Fruit fly (Drosophila melanogaster) whole organism, adult: Measurements from ENCODE around the gene IFT57.

Experiments used
- CG11617 ChIP-seq: fragments of 200-800 bp; sonication (Bioruptor generic); optimal IDR thresholded peaks from 2 replicates; lab custom pipeline; 2017; ENCODE audit warnings: mild to moderate bottlenecking, missing biosample characterization, missing genetic modification reagents, missing genetic modification characterization
- CG12768 ChIP-seq: fragments of 200-800 bp; sonication (Bioruptor generic); optimal IDR thresholded peaks from 2 replicates; lab custom pipeline; 2017; ENCODE audit warnings: missing biosample characterization, missing genetic modification characterization, mild to moderate bottlenecking, moderate library complexity, missing genetic modification reagents
- CG14711 ChIP-seq: fragments of 200-800 bp; sonication (Bioruptor generic); optimal IDR thresholded peaks from 2 replicates; lab custom pipeline; 2018; ENCODE audit warnings: missing biosample characterization, mild to moderate bottlenecking, missing genetic modification characterization, moderate library complexity
- CG1620 ChIP-seq: fragments of 200-800 bp; sonication (Bioruptor generic); optimal IDR thresholded peaks from 2 replicates; lab custom pipeline; 2016; ENCODE audit warnings: missing biosample characterization, missing genetic modification characterization
- CG33017 ChIP-seq: fragments of 200-800 bp; sonication (Bioruptor generic); optimal IDR thresholded peaks from 2 replicates; lab custom pipeline; 2018; ENCODE audit warnings: missing biosample characterization, mild to moderate bottlenecking, missing genetic modification characterization, moderate library complexity
- CG5204 ChIP-seq: fragments of 200-800 bp; sonication (Bioruptor generic); optimal IDR thresholded peaks from 2 replicates; lab custom pipeline; 2016; ENCODE audit warnings: missing biosample characterization, missing genetic modification characterization
- CG7045 ChIP-seq: fragments of 200-800 bp; sonication (Bioruptor generic); optimal IDR thresholded peaks from 2 replicates; lab custom pipeline; 2017; ENCODE audit warnings: missing biosample characterization, mild to moderate bottlenecking, missing genetic modification characterization
- CG7101 ChIP-seq: fragments of 200-800 bp; sonication (Bioruptor generic); optimal IDR thresholded peaks from 2 replicates; lab custom pipeline; 2018; ENCODE audit warnings: missing biosample characterization, mild to moderate bottlenecking, missing genetic modification characterization, moderate library complexity
- Clk ChIP-seq: fragments of 200-800 bp; sonication (Bioruptor generic); optimal IDR thresholded peaks from 2 replicates; lab custom pipeline; 2017; ENCODE audit warnings: missing biosample characterization, missing genetic modification characterization
- Crg-1 ChIP-seq: fragments of 200-800 bp; sonication (Bioruptor generic); optimal IDR thresholded peaks from 2 replicates; lab custom pipeline; 2016; ENCODE audit warnings: missing biosample characterization, missing genetic modification characterization
- Hr96 ChIP-seq: fragments of 200-800 bp; sonication (Bioruptor generic); optimal IDR thresholded peaks from 2 replicates; lab custom pipeline; 2016; ENCODE audit warnings: missing biosample characterization, missing genetic modification characterization
- Mnt ChIP-seq: fragments of 200-800 bp; sonication (Bioruptor generic); optimal IDR thresholded peaks from 2 replicates; lab custom pipeline; 2016; ENCODE audit warnings: missing biosample characterization, mild to moderate bottlenecking, missing genetic modification characterization
- bab1 ChIP-seq: fragments of 200-800 bp; sonication (Bioruptor generic); optimal IDR thresholded peaks from 3 replicates; lab custom pipeline; 2019; ENCODE audit warnings: missing biosample characterization, mild to moderate bottlenecking, missing genetic modification characterization, moderate library complexity
- cic ChIP-seq: fragments of 200-800 bp; sonication (Bioruptor generic); optimal IDR thresholded peaks from 2 replicates; lab custom pipeline; 2017; ENCODE audit warnings: missing biosample characterization, mild to moderate bottlenecking, missing genetic modification characterization, moderate library complexity
- cnc ChIP-seq, 2 experiments: fragments of >200 bp; optimal IDR thresholded peaks; 2 replicates each; lab custom pipeline; 2017
- kay ChIP-seq: fragments of 200-800 bp; sonication (Bioruptor generic); peaks from one replicate; lab custom pipeline; 2016; ENCODE audit warnings: missing biosample characterization, missing genetic modification characterization, borderline replicate concordance
- ovo ChIP-seq: fragments of 200-800 bp; sonication (Bioruptor generic); optimal IDR thresholded peaks from 2 replicates; lab custom pipeline; 2016; ENCODE audit warnings: missing biosample characterization, missing genetic modification characterization
- pad ChIP-seq: fragments of 200-800 bp; sonication (Bioruptor generic); optimal IDR thresholded peaks from 3 replicates; lab custom pipeline; 2017; ENCODE audit warnings: missing biosample characterization, missing genetic modification characterization, mild to moderate bottlenecking, moderate library complexity, missing genetic modification reagents
- tj ChIP-seq: fragments of 200-800 bp; sonication (Bioruptor generic); optimal IDR thresholded peaks from 3 replicates; lab custom pipeline; 2017; ENCODE audit warnings: missing biosample characterization, mild to moderate bottlenecking, missing genetic modification characterization, moderate library complexity
- toe ChIP-seq: fragments of 200-800 bp; sonication (Bioruptor generic); optimal IDR thresholded peaks from 2 replicates; lab custom pipeline; 2016; ENCODE audit warnings: missing biosample characterization, missing genetic modification characterization

Gene IFT57

DNA sequence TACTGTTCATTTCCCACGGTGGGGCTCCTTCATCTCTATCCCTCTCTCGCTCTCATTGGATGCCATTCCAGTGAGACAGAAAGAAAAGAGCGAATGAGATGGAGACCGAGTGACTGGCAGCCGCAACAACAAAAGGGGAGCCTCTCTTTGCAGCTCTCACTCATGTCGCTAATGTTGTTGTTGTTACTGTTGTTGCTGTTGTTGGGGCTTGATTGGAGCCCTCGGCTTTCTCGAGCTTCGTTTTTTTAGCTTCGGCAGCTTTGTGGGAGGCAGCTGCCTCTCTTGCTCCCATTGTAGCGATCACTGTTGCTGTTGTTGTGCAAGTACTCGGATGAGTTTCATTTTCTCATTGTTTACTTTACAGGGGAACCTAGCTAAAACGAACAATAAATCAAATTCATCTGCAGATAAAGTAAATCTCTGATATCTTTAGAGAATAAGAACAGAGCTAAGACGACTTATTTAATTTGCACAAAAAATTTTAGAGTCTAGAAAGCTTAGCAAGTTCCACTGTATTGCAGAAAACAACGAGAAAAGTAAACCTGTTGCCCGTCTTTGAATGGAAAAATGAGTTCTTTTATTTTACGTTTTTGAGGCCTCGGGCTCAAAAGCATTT is 3.7 kb downstream of the IFT57 start:
- TF ChIP-seq CG7101, result no peak

dm6 chr2L:3538564-3539411 is 8.2 kb downstream of the IFT57 start, which contains the start of gene drm:
drm (plus strand) TSS chr2L:3539247.
- TF ChIP-seq bab1 (GFP tag; lab: Kevin White, UChicago), result no peak
- no peak for TF ChIP-seq Hr96 (GFP tag; lab: Kevin White, UChicago)
- peak; percentile 40 for TF ChIP-seq ovo (GFP tag; lab: Kevin White, UChicago)
- no peak for TF ChIP-seq Crg-1 (GFP tag; lab: Kevin White, UChicago)
- TF ChIP-seq pad (GFP tag; lab: Kevin White, UChicago), result peak; percentile 86

dm6 chr2L:3539412-3539743 is 8.8 kb downstream of the IFT57 start:
- TF ChIP-seq toe (GFP tag; lab: Kevin White, UChicago), result no peak
- no peak for TF ChIP-seq CG1620 (GFP tag; lab: Kevin White, UChicago)
- TF ChIP-seq CG14711 (tag; lab: Kevin White, UChicago), result no peak
- TF ChIP-seq CG11617, result no peak
- no peak for TF ChIP-seq CG33017 (tag; lab: Kevin White, UChicago)
- TF ChIP-seq kay, result no peak
- no peak for TF ChIP-seq bab1 (GFP tag; lab: Kevin White, UChicago)
- no peak for TF ChIP-seq Crg-1 (GFP tag; lab: Kevin White, UChicago)
- no peak for TF ChIP-seq Clk
- no peak for TF ChIP-seq CG5204 (GFP tag; lab: Kevin White, UChicago)
- no peak for TF ChIP-seq Mnt (GFP tag; lab: Kevin White, UChicago)
- TF ChIP-seq tj (GFP tag; lab: Kevin White, UChicago), result no peak
- no peak for TF ChIP-seq Hr96 (GFP tag; lab: Kevin White, UChicago)
- TF ChIP-seq CG12768, result no peak
- no peak for TF ChIP-seq cic (GFP tag; lab: Kevin White, UChicago)
- no peak for TF ChIP-seq cnc (optimal IDR thresholded peaks at IDR 0.05; lab: Kevin White, UChicago)
- TF ChIP-seq CG7101, result no peak
- no peak for TF ChIP-seq pad (GFP tag; lab: Kevin White, UChicago)
- no peak for TF ChIP-seq ovo (GFP tag; lab: Kevin White, UChicago)

DNA sequence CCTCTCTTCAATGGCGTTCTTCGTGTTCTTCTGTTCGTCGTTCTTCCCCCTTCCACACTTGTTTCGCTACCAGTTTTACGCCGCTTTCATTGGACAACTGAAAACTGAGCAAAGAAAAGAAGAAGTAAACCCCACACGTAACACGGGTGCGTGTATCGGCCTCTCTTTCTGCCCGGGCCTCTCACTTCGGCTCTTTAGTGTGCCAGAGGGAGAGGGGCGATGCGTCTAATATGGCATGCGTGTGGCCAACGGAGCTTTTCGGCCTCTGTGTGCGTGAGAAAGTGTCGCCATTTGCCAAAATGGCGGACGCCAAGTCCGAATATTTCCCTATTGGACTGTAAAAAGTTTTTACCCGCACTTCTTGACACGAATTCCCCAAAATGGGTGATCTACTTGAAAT is 9.4 kb downstream of the IFT57 start:
- TF ChIP-seq Clk (no peak), toe (GFP tag; lab: Kevin White, UChicago) (no peak), CG7101 (no peak), CG7045 (GFP tag; lab: Kevin White, UChicago) (no peak), CG12768 (no peak), tj (GFP tag; lab: Kevin White, UChicago) (no peak), Hr96 (GFP tag; lab: Kevin White, UChicago) (no peak), CG33017 (tag; lab: Kevin White, UChicago) (no peak), CG1620 (GFP tag; lab: Kevin White, UChicago) (no peak), cic (GFP tag; lab: Kevin White, UChicago) (no peak)

dm6 chr2L:3543062-3543461 is 12.5 kb downstream of the IFT57 start:
- TF ChIP-seq Mnt (GFP tag; lab: Kevin White, UChicago), result no peak
- no peak for TF ChIP-seq CG1620 (GFP tag; lab: Kevin White, UChicago)
- no peak for TF ChIP-seq cic (GFP tag; lab: Kevin White, UChicago)
- TF ChIP-seq CG12768, result no peak
- TF ChIP-seq CG14711 (tag; lab: Kevin White, UChicago), result no peak
- no peak for TF ChIP-seq pad (GFP tag; lab: Kevin White, UChicago)
- no peak for TF ChIP-seq CG7045 (GFP tag; lab: Kevin White, UChicago)
- TF ChIP-seq CG5204 (GFP tag; lab: Kevin White, UChicago), result no peak
- TF ChIP-seq bab1 (GFP tag; lab: Kevin White, UChicago), result no peak
- no peak for TF ChIP-seq CG11617
- TF ChIP-seq toe (GFP tag; lab: Kevin White, UChicago), result no peak
- TF ChIP-seq CG33017 (tag; lab: Kevin White, UChicago), result no peak
- TF ChIP-seq ovo (GFP tag; lab: Kevin White, UChicago), result no peak

- TF ChIP-seq pad (GFP tag; lab: Kevin White, UChicago) (peak; percentile 22), Hr96 (GFP tag; lab: Kevin White, UChicago) (no peak)
Measured at dm6 chr2L:3545033-3545666, 14.6 kb downstream of the IFT57 start.

- TF ChIP-seq CG33017 (tag; lab: Kevin White, UChicago) (no peak), CG1620 (GFP tag; lab: Kevin White, UChicago) (no peak), cnc (optimal IDR thresholded peaks at IDR 0.05; lab: Kevin White, UChicago) (no peak), ovo (GFP tag; lab: Kevin White, UChicago) (no peak), Crg-1 (GFP tag; lab: Kevin White, UChicago) (no peak), tj (GFP tag; lab: Kevin White, UChicago) (no peak), CG7101 (no peak), Clk (no peak), CG7045 (GFP tag; lab: Kevin White, UChicago) (no peak), CG5204 (GFP tag; lab: Kevin White, UChicago) (no peak), CG14711 (tag; lab: Kevin White, UChicago) (no peak), pad (GFP tag; lab: Kevin White, UChicago) (no peak), cic (GFP tag; lab: Kevin White, UChicago) (no peak), toe (GFP tag; lab: Kevin White, UChicago) (no peak), bab1 (GFP tag; lab: Kevin White, UChicago) (no peak), Hr96 (GFP tag; lab: Kevin White, UChicago) (no peak), kay (no peak)
Measured at dm6 chr2L:3547512-3547911, 16.9 kb downstream of the IFT57 start.
